Worm (Caenorhabditis elegans) whole organism, L4/young adult: ENCODE data around the gene Y66D12A.11.

Experiments
- W03F9.2 ChIP-seq: fragments of 150-350 bp; optimal IDR thresholded peaks from 2 replicates; lab custom pipeline; 2014; ENCODE audit warnings: missing biosample characterization, missing genetic modification characterization
- him-1 ChIP-seq: sonication (generic microtip); optimal IDR thresholded peaks from 2 replicates; lab custom pipeline; 2016; ENCODE audit warnings: missing genotype, missing genetic modification reagents, missing genetic modification characterization, missing compliant biosample characterization

- TF ChIP-seq W03F9.2 (tag; lab: Kevin White, UChicago), result no peak
- no peak for TF ChIP-seq him-1 (tag; lab: Kevin White, UChicago)
These were observed 48.5 kb downstream of the Y66D12A.11 start for ce11 chrIII:11611618-11612247.
